Fruit fly (Drosophila melanogaster): ENCODE results near the gene CG11586.

dm6 chr3L:4310604-4311003 lies 48.3 kb upstream of the CG11586 start:
- no peak for TF ChIP-seq Dif (GFP tag; optimal IDR thresholded peaks at IDR 0.05; ENCODE audit: partially characterized antibody)
- TF ChIP-seq psq (GFP tag; optimal IDR thresholded peaks at IDR 0.05) = no peak
- TF ChIP-seq brk (GFP tag; optimal IDR thresholded peaks at IDR 0.05) = no peak

Data from whole organism, wandering third instar larva.